Fruit fly (Drosophila melanogaster): ENCODE results near the gene Pax.

dm6 chr2L:19411966-19412365 is 14.4 kb downstream of the Pax start:
- TF ChIP-seq CG8478 (optimal IDR thresholded peaks at IDR 0.05) (no peak), CTCF (optimal IDR thresholded peaks at IDR 0.05) (no peak)
